Fruit fly (Drosophila melanogaster): ENCODE results near the gene CG32650.

DNA sequence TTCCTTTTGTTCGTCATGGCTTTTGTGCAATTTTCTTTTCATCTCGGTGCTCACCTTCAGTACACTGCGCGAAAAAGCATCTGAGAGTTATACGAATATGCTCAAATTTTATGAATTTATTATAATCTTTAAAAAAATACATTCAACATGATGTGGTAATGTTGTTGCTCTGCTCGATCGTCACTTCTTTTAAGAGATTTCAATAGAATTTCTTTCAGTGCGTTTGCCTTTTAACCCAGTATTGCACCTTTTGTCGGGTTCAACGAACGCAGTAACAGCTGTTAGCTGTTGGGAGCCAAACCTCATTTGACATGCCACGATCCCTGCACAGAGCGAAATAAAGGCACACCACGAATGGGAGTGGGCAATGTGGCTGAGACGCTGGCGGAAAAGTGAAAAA is 41.5 kb upstream of the CG32650 start:
- no peak for TF ChIP-seq CG34367 (tag; optimal IDR thresholded peaks at IDR 0.05)
- peak; percentile 42 for TF ChIP-seq CG15710 (tag; optimal IDR thresholded peaks at IDR 0.05)
- TF ChIP-seq CG10348 (GFP tag; IDR thresholded peaks at IDR 0.05), result no peak
- TF ChIP-seq D1 (tag; optimal IDR thresholded peaks at IDR 0.05), result no peak
- TF ChIP-seq Snoo (tag; optimal IDR thresholded peaks at IDR 0.05), result peak; percentile 18
- TF ChIP-seq CG14655 (GFP tag; optimal IDR thresholded peaks at IDR 0.05), result peak; percentile 23
- TF ChIP-seq Ets98B (GFP tag; IDR thresholded peaks at IDR 0.05), result no peak
- no peak for TF ChIP-seq Pif1B (GFP tag; optimal IDR thresholded peaks at IDR 0.05)
- TF ChIP-seq CG8301 (tag; optimal IDR thresholded peaks at IDR 0.05), result no peak
- no peak for TF ChIP-seq CG13204 (GFP tag; optimal IDR thresholded peaks at IDR 0.05)
